Worm (Caenorhabditis elegans): Measurements from ENCODE around the gene K08F8.7.

DNA sequence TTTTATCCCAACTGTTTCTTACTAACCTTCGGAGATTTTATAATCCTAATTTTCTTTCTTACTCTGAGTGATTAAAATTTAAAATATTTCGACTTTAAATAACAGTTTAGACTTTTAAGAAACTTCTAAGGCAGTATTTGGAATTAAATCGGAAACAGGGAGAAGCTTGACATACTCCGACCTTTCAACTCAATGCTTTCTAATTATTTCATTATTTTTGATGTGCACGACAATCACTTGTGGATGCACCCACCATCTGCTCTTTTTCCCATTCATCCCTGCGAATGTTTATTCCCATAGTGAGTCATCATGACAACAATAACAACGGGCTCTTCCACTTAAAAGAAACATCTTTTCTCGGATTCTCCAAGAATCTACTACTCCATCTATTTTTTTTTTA, 6.5 kb downstream of the K08F8.7 start:
- TF ChIP-seq flt-1 (GFP tag; IDR thresholded peaks at IDR 0.05): no peak
- no peak for TF ChIP-seq med-1 (GFP tag; optimal IDR thresholded peaks at IDR 0.05; ENCODE audit: insufficient read depth)
- no peak for TF ChIP-seq cog-1 (tag; optimal IDR thresholded peaks at IDR 0.05)
